Fruit fly (Drosophila melanogaster) whole organism, embryonic: ENCODE results near the gene Syp.

Experiments used
- Asciz ChIP-seq: fragments of 200-800 bp; sonication (Bioruptor generic); optimal IDR thresholded peaks from 2 replicates; lab custom pipeline; 2017; ENCODE audit warnings: missing biosample characterization, mild to moderate bottlenecking, missing genetic modification characterization, missing genetic modification reagents
- CG10147 ChIP-seq: fragments of 200-800 bp; sonication (Bioruptor generic); optimal IDR thresholded peaks from 2 replicates; lab custom pipeline; 2019; ENCODE audit warnings: missing biosample characterization, mild to moderate bottlenecking, missing genetic modification characterization, moderate library complexity
- CG6654 ChIP-seq: fragments of 200-800 bp; sonication (Bioruptor generic); optimal IDR thresholded peaks from 2 replicates; lab custom pipeline; 2017; ENCODE audit warnings: missing biosample characterization, mild to moderate bottlenecking, missing genetic modification characterization
- CG6765 ChIP-seq: fragments of 200-800 bp; sonication (Bioruptor generic); optimal IDR thresholded peaks from 3 replicates; lab custom pipeline; 2017; ENCODE audit warnings: missing biosample characterization, mild to moderate bottlenecking, missing genetic modification characterization
- CG8359 ChIP-seq: fragments of 200-800 bp; sonication (Bioruptor generic); optimal IDR thresholded peaks from 2 replicates; lab custom pipeline; 2017; ENCODE audit warnings: missing biosample characterization, mild to moderate bottlenecking, missing genetic modification characterization, borderline replicate concordance
- CG8478 ChIP-seq: fragments of >200 bp; optimal IDR thresholded peaks from 2 replicates; lab custom pipeline; 2018
- TFAM ChIP-seq: fragments of 200-800 bp; sonication (Bioruptor generic); optimal IDR thresholded peaks from 2 replicates; lab custom pipeline; 2017; ENCODE audit warnings: missing biosample characterization, missing genetic modification characterization, inconsistent platforms
- danr ChIP-seq: fragments of 200-800 bp; sonication (Bioruptor generic); IDR thresholded peaks from 2 replicates; pipeline ENCODE4 v1.3.6; 2022; ENCODE audit warnings: missing biosample characterization, missing genetic modification characterization
- disco-r ChIP-seq: fragments of 200-800 bp; sonication (Bioruptor generic); optimal IDR thresholded peaks from 2 replicates; lab custom pipeline; 2016; ENCODE audit warnings: missing biosample characterization, missing genetic modification characterization
- fd96Cb ChIP-seq: fragments of 200-800 bp; sonication (Bioruptor generic); optimal IDR thresholded peaks from 2 replicates; lab custom pipeline; 2018; ENCODE audit warnings: missing biosample characterization, mild to moderate bottlenecking, missing genetic modification characterization, moderate library complexity
- ro ChIP-seq: fragments of 200-800 bp; sonication (Bioruptor generic); IDR thresholded peaks from 2 replicates; pipeline ENCODE4 v1.3.6; 2022; ENCODE audit warnings: missing biosample characterization, missing genetic modification characterization

dm6 chr3R:20714360-20714759 lies 42.2 kb upstream of the Syp start, which contains the start of gene Oamb:
- TF ChIP-seq CG10147 (GFP tag; lab: Kevin White, UChicago) (no peak), CG6765 (GFP tag; lab: Kevin White, UChicago) (no peak), CG6654 (GFP tag; lab: Kevin White, UChicago) (no peak), danr (no peak), fd96Cb (tag; lab: Kevin White, UChicago) (no peak), ro (GFP tag; lab: Robert Waterston, UW) (no peak), Asciz (GFP tag; lab: Kevin White, UChicago) (no peak), disco-r (GFP tag; lab: Kevin White, UChicago) (no peak), CG8478 (no peak), TFAM (no peak), CG8359 (GFP tag; lab: Kevin White, UChicago) (no peak)
